Worm (Caenorhabditis elegans): ENCODE results near the gene F09E5.12.
"Not testable (repeated sequence)": the region's sequence is repeated elsewhere in the genome, so short reads cannot be mapped to it uniquely, and the experiment has no call there.

ce11 chrII:5346350-5346749 lies 24.2 kb downstream of the F09E5.12 start:
- TF ChIP-seq nhr-12 (tag; optimal IDR thresholded peaks at IDR 0.05); zag-1 (tag; optimal IDR thresholded peaks at IDR 0.05); unc-62 (GFP tag; optimal IDR thresholded peaks at IDR 0.05); Y55F3AM.14 (GFP tag; optimal IDR thresholded peaks at IDR 0.05); nhr-11 (tag; optimal IDR thresholded peaks at IDR 0.05); lin-11 (tag; optimal IDR thresholded peaks at IDR 0.05); nhr-237 (tag; optimal IDR thresholded peaks at IDR 0.05); egl-27 (tag; optimal IDR thresholded peaks at IDR 0.05): not testable (repeated sequence)

Data from whole organism, L2 larva.